Worm (Caenorhabditis elegans): Measurements from ENCODE around the gene pkc-2.

DNA sequence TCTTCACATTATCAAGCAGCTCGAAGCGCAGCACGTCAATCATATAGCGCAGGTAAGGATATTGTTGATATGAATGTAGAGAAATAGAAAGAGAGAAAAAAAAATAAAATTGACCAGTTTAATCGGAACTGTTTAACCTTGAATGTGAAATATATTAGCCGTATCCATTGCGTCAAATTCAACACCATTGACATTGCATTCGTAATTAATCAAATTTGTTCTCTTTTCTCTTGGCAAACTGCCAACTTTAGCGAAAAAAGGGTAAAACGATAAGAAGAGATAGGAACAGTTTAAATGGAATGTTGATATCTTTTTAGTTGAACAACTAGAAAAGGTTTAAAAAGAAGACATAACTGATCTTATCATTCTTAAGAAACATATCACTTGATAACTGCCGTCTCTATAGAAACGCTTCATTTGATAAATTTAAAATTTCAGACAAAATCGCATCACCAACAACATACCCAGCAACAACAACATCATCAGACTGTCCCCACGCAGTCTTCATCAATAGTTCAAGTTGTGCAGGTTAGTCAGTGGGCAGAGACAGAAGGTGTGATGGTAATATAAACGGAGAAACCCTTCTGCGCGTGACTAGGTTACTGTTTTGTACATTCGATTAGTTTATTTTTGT, 39.1 kb downstream of the pkc-2 start:
- TF ChIP-seq unc-39 (tag; optimal IDR thresholded peaks at IDR 0.05) (no peak), F44E2.7 (GFP tag; IDR thresholded peaks at IDR 0.05) (no peak), egl-43 (GFP tag; IDR thresholded peaks at IDR 0.05) (no peak), ZK546.5 (tag; optimal IDR thresholded peaks at IDR 0.05) (no peak), snpc-4 (tag; optimal IDR thresholded peaks at IDR 0.05) (no peak), lin-39 (tag; optimal IDR thresholded peaks at IDR 0.05) (no peak), dpl-1 (GFP tag; optimal IDR thresholded peaks at IDR 0.05) (no peak), zip-2 (tag; optimal IDR thresholded peaks at IDR 0.05) (no peak), R02D3.7 (tag; optimal IDR thresholded peaks at IDR 0.05) (no peak), nhr-10 (tag; optimal IDR thresholded peaks at IDR 0.05) (no peak), nhr-77 (tag; optimal IDR thresholded peaks at IDR 0.05) (no peak), madf-9 (GFP tag; conservative IDR thresholded peaks at IDR 0.05) (no peak)
